Fruit fly (Drosophila melanogaster) whole organism, wandering third instar larva: ENCODE data around the gene D12.

Source experiments
- Abd-B ChIP-seq: fragments of >200 bp; optimal IDR thresholded peaks from 2 replicates; lab custom pipeline; 2017; ENCODE audit warnings: missing biosample characterization, missing genetic modification characterization
- CG32264 ChIP-seq: fragments of 200-800 bp; sonication (Bioruptor generic); optimal IDR thresholded peaks from 2 replicates; lab custom pipeline; 2016; ENCODE audit warnings: missing biosample characterization, missing genetic modification characterization
- CG9705 ChIP-seq: fragments of 200-800 bp; sonication (Bioruptor generic); optimal IDR thresholded peaks from 2 replicates; lab custom pipeline; 2018; ENCODE audit warnings: missing biosample characterization, mild to moderate bottlenecking, missing genetic modification characterization
- CrebA ChIP-seq: fragments of 200-800 bp; sonication (Bioruptor generic); optimal IDR thresholded peaks from 2 replicates; lab custom pipeline; 2016; ENCODE audit warnings: missing biosample characterization, mild to moderate bottlenecking, missing genetic modification characterization, borderline replicate concordance
- Dfd ChIP-seq: fragments of >200 bp; optimal IDR thresholded peaks from 2 replicates; lab custom pipeline; 2017; ENCODE audit warnings: missing biosample characterization, missing genetic modification characterization
- Dif ChIP-seq: fragments of 200-275, 200-300 bp; sonication (Bioruptor generic); optimal IDR thresholded peaks from 2 replicates; lab custom pipeline; 2018; ENCODE audit warnings: missing biosample characterization, missing genetic modification characterization; ENCODE audit not compliant: partially characterized antibody
- GATAd ChIP-seq: sonication (Bioruptor generic); optimal IDR thresholded peaks from 2 replicates; lab custom pipeline; 2016; ENCODE audit warnings: missing biosample characterization, missing genetic modification characterization
- HLH106 ChIP-seq: fragments of 200-800 bp; optimal IDR thresholded peaks from 3 replicates; lab custom pipeline; 2019; ENCODE audit warnings: missing biosample characterization, mild to moderate bottlenecking, missing genetic modification characterization, moderate library complexity
- Hnf4 ChIP-seq: fragments of 200-800 bp; sonication (Bioruptor generic); optimal IDR thresholded peaks from 2 replicates; lab custom pipeline; 2016; ENCODE audit warnings: missing biosample characterization, mild to moderate bottlenecking, missing genetic modification characterization
- Hr78 ChIP-seq: fragments of >200 bp; optimal IDR thresholded peaks from 2 replicates; lab custom pipeline; 2017; ENCODE audit warnings: missing biosample characterization, missing genetic modification characterization
- Hr83 ChIP-seq: fragments of 200-300 bp; sonication (Bioruptor generic); optimal IDR thresholded peaks from 2 replicates; lab custom pipeline; 2016; ENCODE audit warnings: missing biosample characterization, mild to moderate bottlenecking, missing genetic modification characterization, moderate library complexity; ENCODE audit not compliant: poor library complexity, severe bottlenecking
- Jra ChIP-seq: sonication (Bioruptor generic); optimal IDR thresholded peaks from 2 replicates; lab custom pipeline; 2016; ENCODE audit warnings: missing biosample characterization, missing genetic modification characterization
- Mio ChIP-seq: sonication (Bioruptor generic); optimal IDR thresholded peaks from 2 replicates; lab custom pipeline; 2016; ENCODE audit warnings: missing biosample characterization, missing genetic modification characterization
- Myc ChIP-seq: fragments of >200 bp; optimal IDR thresholded peaks from 2 replicates; lab custom pipeline; 2017
- N ChIP-seq: fragments of >200 bp; optimal IDR thresholded peaks from 2 replicates; lab custom pipeline; 2018; ENCODE audit warnings: missing biosample characterization, missing external identifiers, missing genetic modification characterization
- OdsH ChIP-seq: fragments of 200-800 bp; sonication (Bioruptor generic); optimal IDR thresholded peaks from 2 replicates; lab custom pipeline; 2016; ENCODE audit warnings: missing biosample characterization, mild to moderate bottlenecking, missing genetic modification characterization
- Rel ChIP-seq, 2 experiments: fragments of 200-800 bp; sonication (Bioruptor generic) in 1 of 2; optimal IDR thresholded peaks; 2 replicates in 1 of 2; 3 replicates in 1 of 2; lab custom pipeline; 2016 to 2019; ENCODE audit warnings: mild to moderate bottlenecking in 2 of 2, missing biosample characterization in 2 of 2, missing genetic modification characterization in 2 of 2, moderate library complexity in 1 of 2
- Sp1 ChIP-seq: fragments of 200-800 bp; sonication (Bioruptor generic); optimal IDR thresholded peaks from 3 replicates; lab custom pipeline; 2019; ENCODE audit warnings: missing biosample characterization, mild to moderate bottlenecking, missing genetic modification characterization, moderate library complexity
- Vsx2 ChIP-seq: fragments of 200-300, 225-300 bp; sonication (Bioruptor generic); optimal IDR thresholded peaks from 2 replicates; lab custom pipeline; 2018; ENCODE audit warnings: missing biosample characterization, missing genetic modification characterization; ENCODE audit not compliant: partially characterized antibody
- br ChIP-seq: fragments of 200-800 bp; sonication (Bioruptor generic); optimal IDR thresholded peaks from 2 replicates; lab custom pipeline; 2016; ENCODE audit warnings: missing biosample characterization, missing genetic modification characterization
- brk ChIP-seq: fragments of 200-800 bp; sonication (Bioruptor generic); optimal IDR thresholded peaks from 2 replicates; lab custom pipeline; 2016; ENCODE audit warnings: missing biosample characterization, mild to moderate bottlenecking, missing genetic modification characterization
- dl ChIP-seq, 2 experiments: fragments of 175-275, 200-275 bp in 1 of 2; fragments of 200-275 bp in 1 of 2; sonication (Bioruptor generic); optimal IDR thresholded peaks; lab custom pipeline; 2018; ENCODE audit warnings: mild to moderate bottlenecking in 2 of 2, missing biosample characterization in 2 of 2, missing genetic modification characterization in 2 of 2, moderate library complexity in 2 of 2; ENCODE audit not compliant: partially characterized antibody in 2 of 2, insufficient read depth in 1 of 2
- dmrt93B ChIP-seq: fragments of 200-800 bp; sonication (Bioruptor generic); optimal IDR thresholded peaks from 2 replicates; lab custom pipeline; 2018; ENCODE audit warnings: missing biosample characterization, mild to moderate bottlenecking, missing genetic modification characterization
- dsf ChIP-seq: sonication (Bioruptor generic); optimal IDR thresholded peaks from 2 replicates; lab custom pipeline; 2016; ENCODE audit warnings: missing biosample characterization, missing genetic modification characterization, borderline replicate concordance
- ey ChIP-seq: fragments of 200-800 bp; sonication (Bioruptor generic); optimal IDR thresholded peaks from 2 replicates; lab custom pipeline; 2016; ENCODE audit warnings: missing biosample characterization, missing genetic modification characterization
- foxo ChIP-seq, 2 experiments: fragments of 200-800 bp; sonication (Bioruptor generic); optimal IDR thresholded peaks; 2 replicates in 1 of 2; 3 replicates in 1 of 2; lab custom pipeline; 2016 to 2017; ENCODE audit warnings: missing biosample characterization in 2 of 2, missing genetic modification characterization in 2 of 2
- fru ChIP-seq: fragments of 200-800 bp; sonication (Bioruptor generic); optimal IDR thresholded peaks from 3 replicates; lab custom pipeline; 2016; ENCODE audit warnings: missing biosample characterization, mild to moderate bottlenecking, missing genetic modification characterization
- h ChIP-seq: fragments of 200-800 bp; sonication (Bioruptor generic); optimal IDR thresholded peaks from 3 replicates; lab custom pipeline; 2016; ENCODE audit warnings: missing biosample characterization, mild to moderate bottlenecking, missing genetic modification characterization
- jim ChIP-seq: fragments of 175-275, 200-325 bp; sonication (Bioruptor generic); optimal IDR thresholded peaks from 2 replicates; lab custom pipeline; 2016; ENCODE audit warnings: missing biosample characterization, mild to moderate bottlenecking, missing genetic modification characterization
- lola ChIP-seq: fragments of >200 bp; optimal IDR thresholded peaks from 2 replicates; lab custom pipeline; 2017; ENCODE audit warnings: missing biosample characterization, missing genetic modification characterization
- pan ChIP-seq: fragments of >200 bp; optimal IDR thresholded peaks from 2 replicates; lab custom pipeline; 2017
- psq ChIP-seq: fragments of 200-800 bp; sonication (Bioruptor generic); optimal IDR thresholded peaks from 3 replicates; lab custom pipeline; 2017; ENCODE audit warnings: missing biosample characterization, mild to moderate bottlenecking, missing genetic modification characterization, moderate library complexity
- rgr ChIP-seq: fragments of 200-800 bp; sonication (Bioruptor generic); optimal IDR thresholded peaks from 3 replicates; lab custom pipeline; 2016; ENCODE audit warnings: missing biosample characterization, mild to moderate bottlenecking, missing genetic modification characterization
- sage ChIP-seq: fragments of 200-800 bp; sonication (Bioruptor generic); optimal IDR thresholded peaks from 2 replicates; lab custom pipeline; 2016; ENCODE audit warnings: missing biosample characterization, mild to moderate bottlenecking, missing genetic modification characterization
- sv ChIP-seq: fragments of 200-800 bp; sonication (Bioruptor generic); optimal IDR thresholded peaks from 3 replicates; lab custom pipeline; 2016; ENCODE audit warnings: missing biosample characterization, missing genetic modification characterization
- tai ChIP-seq: sonication (Bioruptor generic); optimal IDR thresholded peaks from 2 replicates; lab custom pipeline; 2016; ENCODE audit warnings: missing biosample characterization, missing genetic modification characterization
- usp ChIP-seq: fragments of >200 bp; optimal IDR thresholded peaks from 2 replicates; lab custom pipeline; 2017; ENCODE audit warnings: missing biosample characterization, missing genetic modification characterization
- woc ChIP-seq: sonication (Bioruptor generic); optimal IDR thresholded peaks from 2 replicates; lab custom pipeline; 2016; ENCODE audit warnings: missing biosample characterization, mild to moderate bottlenecking, missing genetic modification characterization

Gene D12

dm6 chr2L:8471667-8472066 is 34.5 kb upstream of the D12 start:
- TF ChIP-seq Sp1 (peak; percentile 32), lola (GFP tag; lab: Kevin White, UChicago) (no peak), foxo (GFP tag; optimal IDR thresholded peaks at IDR 0.05; lab: Kevin White, UChicago) (peak in 1 of 2 experiments; percentile 22), h (peak; percentile 7), Vsx2 (GFP tag; lab: Kevin White, UChicago) (no peak)
- TF ChIP-seq, all 38 proteins: peak for 3

dm6 chr2L:8468929-8469681 is 31.9 kb upstream of the D12 start:
- no peak for TF ChIP-seq CG32264 (GFP tag; lab: Kevin White, UChicago)
- TF ChIP-seq br (GFP tag; lab: Kevin White, UChicago): no peak
- no peak for TF ChIP-seq Abd-B
- TF ChIP-seq Dif (GFP tag; lab: Kevin White, UChicago): no peak
- no peak for TF ChIP-seq Mio (GFP tag; lab: Kevin White, UChicago)
- no peak for TF ChIP-seq jim (GFP tag; lab: Kevin White, UChicago)
- no peak for TF ChIP-seq Hnf4 (GFP tag; lab: Kevin White, UChicago)
- peak; percentile 30 for TF ChIP-seq ey (GFP tag; lab: Kevin White, UChicago)
- TF ChIP-seq h: peak; percentile 40
- TF ChIP-seq dmrt93B (GFP tag; lab: Kevin White, UChicago): no peak
- TF ChIP-seq woc (GFP tag; lab: Kevin White, UChicago): peak; percentile 35
- no peak for TF ChIP-seq pan
- TF ChIP-seq GATAd (GFP tag; lab: Kevin White, UChicago): no peak
- TF ChIP-seq fru: peak; percentile 48
- TF ChIP-seq Myc (lab: Kevin White, UChicago): no peak
- TF ChIP-seq Hr83 (GFP tag; lab: Kevin White, UChicago): no peak
- TF ChIP-seq Sp1: no peak
- TF ChIP-seq N (GFP tag; lab: Kevin White, UChicago): no peak
- TF ChIP-seq sage (GFP tag; lab: Kevin White, UChicago): no peak
- TF ChIP-seq OdsH (GFP tag; lab: Kevin White, UChicago): peak; percentile 33
- TF ChIP-seq CrebA: no peak
- peak; percentile 48 for TF ChIP-seq HLH106
- no peak for TF ChIP-seq Jra (GFP tag; lab: Kevin White, UChicago)
- peak in 1 of 2 experiments; percentile 52 for TF ChIP-seq foxo (GFP tag; optimal IDR thresholded peaks at IDR 0.05; lab: Kevin White, UChicago)
- no peak for TF ChIP-seq tai (GFP tag; lab: Kevin White, UChicago)
- no peak for TF ChIP-seq Vsx2 (GFP tag; lab: Kevin White, UChicago)
- no peak for TF ChIP-seq sv
- no peak for TF ChIP-seq Hr78 (GFP tag; lab: Kevin White, UChicago)
- no peak for TF ChIP-seq lola (GFP tag; lab: Kevin White, UChicago)
- peak; percentile 11 for TF ChIP-seq psq
- TF ChIP-seq Rel (GFP tag; optimal IDR thresholded peaks at IDR 0.05; lab: Kevin White, UChicago): no peak
- no peak for TF ChIP-seq Rel (tag; optimal IDR thresholded peaks at IDR 0.05; lab: Kevin White, UChicago)
- TF ChIP-seq brk: no peak
- no peak for TF ChIP-seq dsf
- no peak for TF ChIP-seq Dfd (GFP tag; lab: Kevin White, UChicago)
- peak; percentile 11 for TF ChIP-seq rgr (GFP tag; lab: Kevin White, UChicago)
- TF ChIP-seq dl (GFP tag; optimal IDR thresholded peaks at IDR 0.05; lab: Kevin White, UChicago; ENCODE audit: insufficient read depth in 1 of 2, partially characterized antibody in 2 of 2): no peak
- TF ChIP-seq usp (GFP tag; lab: Kevin White, UChicago): no peak
- TF ChIP-seq CG9705 (GFP tag; lab: Kevin White, UChicago): no peak
